Comparison of ENCODE assay signal across 1 fruit fly cellular context in the genomic region with DNA sequence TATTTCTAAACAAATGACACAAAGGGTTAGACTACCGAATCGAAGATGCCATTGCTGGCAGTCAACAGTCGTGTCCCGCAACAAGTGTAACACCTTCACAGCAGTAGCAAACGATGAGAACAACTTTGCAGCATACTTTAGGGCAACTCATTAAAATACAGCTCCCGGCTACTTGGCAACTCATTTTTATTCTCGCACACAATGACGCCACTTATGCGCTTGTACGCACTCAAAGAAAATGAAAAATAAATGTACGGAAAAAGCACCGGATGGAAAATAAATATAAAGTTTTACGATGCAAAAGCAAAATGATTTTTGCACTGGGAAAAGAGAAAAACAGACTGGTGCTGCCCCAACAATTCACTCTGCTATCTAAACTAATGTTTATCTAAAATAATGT.
TF ChIP-seq lines count a peak whose summit lies in the region.

No protein-coding gene starts in this region.

TF ChIP-seq in whole organism, embryonic, 481 proteins besides CTCF, POLR2A, EP300 and RAD21 (continued from another document and continues in another):
- TF ChIP-seq lola (GFP tag; optimal IDR thresholded peaks at IDR 0.05; lab: Kevin White, UChicago) (no peak), kah (GFP tag; optimal IDR thresholded peaks at IDR 0.05; lab: Kevin White, UChicago) (no peak), Bteb2 (GFP tag; optimal IDR thresholded peaks at IDR 0.05; lab: Kevin White, UChicago) (no peak), CG7839 (tag; optimal IDR thresholded peaks at IDR 0.05; lab: Kevin White, UChicago) (peak; percentile 10), CG12155 (GFP tag; optimal IDR thresholded peaks at IDR 0.05; lab: Kevin White, UChicago) (no peak), Aef1 (GFP tag; IDR thresholded peaks at IDR 0.05; lab: Robert Waterston, UW) (no peak), abd-A (tag; optimal IDR thresholded peaks at IDR 0.05; lab: Kevin White, UChicago) (peak; percentile 57), YL-1 (GFP tag; optimal IDR thresholded peaks at IDR 0.05; lab: Kevin White, UChicago) (no peak), Rx (GFP tag; IDR thresholded peaks at IDR 0.05; lab: Robert Waterston, UW) (no peak), so (GFP tag; IDR thresholded peaks at IDR 0.05; lab: Robert Waterston, UW) (no peak), ac (GFP tag; optimal IDR thresholded peaks at IDR 0.05; lab: Kevin White, UChicago) (no peak), CG17912 (GFP tag; optimal IDR thresholded peaks at IDR 0.05; lab: Kevin White, UChicago) (no peak), CG3407 (GFP tag; optimal IDR thresholded peaks at IDR 0.05; lab: Kevin White, UChicago) (no peak), odd (GFP tag; optimal IDR thresholded peaks at IDR 0.05; lab: Kevin White, UChicago) (no peak), fd64A (GFP tag; optimal IDR thresholded peaks at IDR 0.05; lab: Kevin White, UChicago) (no peak), CG6765 (GFP tag; optimal IDR thresholded peaks at IDR 0.05; lab: Kevin White, UChicago) (no peak), CG15073 (GFP tag; optimal IDR thresholded peaks at IDR 0.05; lab: Kevin White, UChicago) (peak; percentile 99), Elba2 (GFP tag; optimal IDR thresholded peaks at IDR 0.05; lab: Kevin White, UChicago) (no peak), CG10366 (GFP tag; IDR thresholded peaks at IDR 0.05; lab: Robert Waterston, UW) (no peak), tap (tag; optimal IDR thresholded peaks at IDR 0.05; lab: Kevin White, UChicago) (no peak), ash1 (GFP tag; optimal IDR thresholded peaks at IDR 0.05; lab: Kevin White, UChicago) (no peak), bab2 (GFP tag; optimal IDR thresholded peaks at IDR 0.05; lab: Kevin White, UChicago) (no peak), bowl (GFP tag; IDR thresholded peaks at IDR 0.05; lab: Robert Waterston, UW) (no peak), gt (GFP tag; IDR thresholded peaks at IDR 0.05; lab: Robert Waterston, UW) (no peak), CG10959 (GFP tag; IDR thresholded peaks at IDR 0.05; lab: Robert Waterston, UW) (no peak), CG11093 (GFP tag; IDR thresholded peaks at IDR 0.05; lab: Robert Waterston, UW) (no peak), CG31365 (tag; optimal IDR thresholded peaks at IDR 0.05; lab: Kevin White, UChicago) (no peak), Spps (tag; optimal IDR thresholded peaks at IDR 0.05; lab: Kevin White, UChicago) (no peak), Hey (tag; optimal IDR thresholded peaks at IDR 0.05; lab: Kevin White, UChicago) (no peak), onecut (GFP tag; IDR thresholded peaks at IDR 0.05; lab: Robert Waterston, UW) (no peak), CG13287 (GFP tag; IDR thresholded peaks at IDR 0.05; lab: Robert Waterston, UW; ENCODE audit: partially characterized antibody) (peak; percentile 16; the same call in 1 of the 2 replicates), CG4854 (GFP tag; optimal IDR thresholded peaks at IDR 0.05; lab: Kevin White, UChicago) (no peak), kni (GFP tag; optimal IDR thresholded peaks at IDR 0.05; lab: Kevin White, UChicago) (no peak), Stat92E (GFP tag; optimal IDR thresholded peaks at IDR 0.05; lab: Kevin White, UChicago) (no peak), CG8944 (GFP tag; optimal IDR thresholded peaks at IDR 0.05; lab: Kevin White, UChicago) (no peak), GATAe (GFP tag; conservative IDR thresholded peaks at IDR 0.05; lab: Robert Waterston, UW) (no peak), Atf-2 (GFP tag; optimal IDR thresholded peaks at IDR 0.05; lab: Kevin White, UChicago) (no peak), CG3163 (GFP tag; optimal IDR thresholded peaks at IDR 0.05; lab: Kevin White, UChicago) (no peak), Sin3A (optimal IDR thresholded peaks at IDR 0.05; lab: Kevin White, UChicago) (no peak), Ravus (GFP tag; IDR thresholded peaks at IDR 0.05; lab: Robert Waterston, UW) (no peak), CG34224 (GFP tag; IDR thresholded peaks at IDR 0.05; lab: Robert Waterston, UW; ENCODE audit: partially characterized antibody) (no peak), vfl (GFP tag; optimal IDR thresholded peaks at IDR 0.05; lab: Kevin White, UChicago) (no peak), pros (GFP tag; optimal IDR thresholded peaks at IDR 0.05; lab: Kevin White, UChicago) (no peak), CG6683 (GFP tag; optimal IDR thresholded peaks at IDR 0.05; lab: Kevin White, UChicago) (no peak), NC2β (GFP tag; optimal IDR thresholded peaks at IDR 0.05; lab: Kevin White, UChicago) (no peak), CG10462 (GFP tag; optimal IDR thresholded peaks at IDR 0.05; lab: Kevin White, UChicago) (no peak), CG8089 (GFP tag; optimal IDR thresholded peaks at IDR 0.05; lab: Kevin White, UChicago) (no peak), sc (optimal IDR thresholded peaks at IDR 0.05; lab: Kevin White, UChicago) (no peak), sc (GFP tag; optimal IDR thresholded peaks at IDR 0.05; lab: Kevin White, UChicago) (no peak), org-1 (GFP tag; optimal IDR thresholded peaks at IDR 0.05; lab: Kevin White, UChicago) (no peak), NK7.1 (GFP tag; optimal IDR thresholded peaks at IDR 0.05; lab: Kevin White, UChicago) (no peak), Dek (tag; optimal IDR thresholded peaks at IDR 0.05; lab: Kevin White, UChicago) (no peak), CG18011 (GFP tag; optimal IDR thresholded peaks at IDR 0.05; lab: Kevin White, UChicago) (no peak), CG15269 (tag; optimal IDR thresholded peaks at IDR 0.05; lab: Kevin White, UChicago) (no peak), CG16813 (GFP tag; IDR thresholded peaks at IDR 0.05; lab: Robert Waterston, UW; ENCODE audit: partially characterized antibody) (no peak), gcm2 (GFP tag; optimal IDR thresholded peaks at IDR 0.05; lab: Kevin White, UChicago) (no peak), Poxn (GFP tag; IDR thresholded peaks at IDR 0.05; lab: Robert Waterston, UW) (no peak), CG7786 (GFP tag; optimal IDR thresholded peaks at IDR 0.05; lab: Kevin White, UChicago) (no peak), CG4282 (GFP tag; optimal IDR thresholded peaks at IDR 0.05; lab: Kevin White, UChicago) (no peak), CG1529 (GFP tag; optimal IDR thresholded peaks at IDR 0.05; lab: Kevin White, UChicago) (no peak), CG17568 (GFP tag; optimal IDR thresholded peaks at IDR 0.05; lab: Kevin White, UChicago) (no peak), fd3F (GFP tag; optimal IDR thresholded peaks at IDR 0.05; lab: Kevin White, UChicago) (no peak), CG34422 (GFP tag; IDR thresholded peaks at IDR 0.05; lab: Robert Waterston, UW) (0 out of 3 replicates have a peak, but pooled peaks have one; percentile 10), H15 (GFP tag; IDR thresholded peaks at IDR 0.05; lab: Robert Waterston, UW) (no peak), insv (GFP tag; optimal IDR thresholded peaks at IDR 0.05; lab: Kevin White, UChicago) (no peak), CG13894 (tag; optimal IDR thresholded peaks at IDR 0.05; lab: Kevin White, UChicago) (no peak), h (optimal IDR thresholded peaks at IDR 0.05; lab: Kevin White, UChicago) (no peak), psq (GFP tag; optimal IDR thresholded peaks at IDR 0.05; lab: Kevin White, UChicago) (no peak), nau (GFP tag; optimal IDR thresholded peaks at IDR 0.05; lab: Kevin White, UChicago) (no peak), caup (GFP tag; optimal IDR thresholded peaks at IDR 0.05; lab: Kevin White, UChicago; ENCODE audit: severe bottlenecking) (no peak), luna (GFP tag; optimal IDR thresholded peaks at IDR 0.05; lab: Kevin White, UChicago) (no peak), Oli (tag; optimal IDR thresholded peaks at IDR 0.05; lab: Kevin White, UChicago) (no peak), Ssrp (tag; optimal IDR thresholded peaks at IDR 0.05; lab: Kevin White, UChicago) (no peak), ewg (GFP tag; optimal IDR thresholded peaks at IDR 0.05; lab: Kevin White, UChicago) (no peak), CG12236 (GFP tag; optimal IDR thresholded peaks at IDR 0.05; lab: Kevin White, UChicago) (no peak), Hmx (GFP tag; optimal IDR thresholded peaks at IDR 0.05; lab: Kevin White, UChicago) (no peak), fd102C (GFP tag; optimal IDR thresholded peaks at IDR 0.05; lab: Kevin White, UChicago) (no peak), pzg (GFP tag; optimal IDR thresholded peaks at IDR 0.05; lab: Kevin White, UChicago) (no peak), Med (GFP tag; lab: Kevin White, UChicago) (peak; percentile 45), CG16779 (GFP tag; IDR thresholded peaks at IDR 0.05; lab: Robert Waterston, UW) (no peak), CG6791 (GFP tag; IDR thresholded peaks at IDR 0.05; lab: Robert Waterston, UW; ENCODE audit: partially characterized antibody) (no peak), CG2875 (GFP tag; optimal IDR thresholded peaks at IDR 0.05; lab: Kevin White, UChicago) (no peak), HLH4C (GFP tag; IDR thresholded peaks at IDR 0.05; lab: Robert Waterston, UW; ENCODE audit: partially characterized antibody) (no peak), CG32772 (GFP tag; IDR thresholded peaks at IDR 0.05; lab: Robert Waterston, UW) (0 out of 2 replicates have a peak, but pooled peaks have one; percentile 17), en (GFP tag; optimal IDR thresholded peaks at IDR 0.05; lab: Kevin White, UChicago) (no peak), tup (GFP tag; optimal IDR thresholded peaks at IDR 0.05; lab: Kevin White, UChicago) (no peak), CG5180 (GFP tag; optimal IDR thresholded peaks at IDR 0.05; lab: Kevin White, UChicago) (no peak), CG9727 (GFP tag; optimal IDR thresholded peaks at IDR 0.05; lab: Kevin White, UChicago) (no peak), CG17385 (GFP tag; optimal IDR thresholded peaks at IDR 0.05; lab: Kevin White, UChicago) (no peak), zfh1 (GFP tag; IDR thresholded peaks at IDR 0.05; lab: Robert Waterston, UW) (peak; percentile 38; the same call in 1 of the 3 replicates), CG5953 (GFP tag; IDR thresholded peaks at IDR 0.05; lab: Robert Waterston, UW) (no peak), unc-4 (GFP tag; IDR thresholded peaks at IDR 0.05; lab: Robert Waterston, UW; ENCODE audit: partially characterized antibody) (no peak), fd96Cb (tag; optimal IDR thresholded peaks at IDR 0.05; lab: Kevin White, UChicago) (no peak), CG32767 (GFP tag; IDR thresholded peaks at IDR 0.05; lab: Robert Waterston, UW) (0 out of 2 replicates have a peak, but pooled peaks have one; percentile 20), CG9817 (tag; optimal IDR thresholded peaks at IDR 0.05; lab: Kevin White, UChicago) (no peak), gsb-n (tag; optimal IDR thresholded peaks at IDR 0.05; lab: Kevin White, UChicago) (no peak), knrl (GFP tag; IDR thresholded peaks at IDR 0.05; lab: Robert Waterston, UW; ENCODE audit: partially characterized antibody) (no peak; the same call in 2 of the 3 replicates), CG9609 (GFP tag; optimal IDR thresholded peaks at IDR 0.05; lab: Kevin White, UChicago) (no peak), CG9932 (GFP tag; IDR thresholded peaks at IDR 0.05; lab: Robert Waterston, UW) (peak; percentile 36; the same call in 1 of the 2 replicates), btn (GFP tag; optimal IDR thresholded peaks at IDR 0.05; lab: Kevin White, UChicago) (no peak), cato (GFP tag; optimal IDR thresholded peaks at IDR 0.05; lab: Kevin White, UChicago; ENCODE audit: borderline replicate concordance) (no peak), CG3065 (GFP tag; optimal IDR thresholded peaks at IDR 0.05; lab: Kevin White, UChicago) (no peak), TFAM (GFP tag; optimal IDR thresholded peaks at IDR 0.05; lab: Kevin White, UChicago) (no peak), CG4617 (GFP tag; optimal IDR thresholded peaks at IDR 0.05; lab: Kevin White, UChicago; ENCODE audit: borderline replicate concordance) (no peak), al (GFP tag; IDR thresholded peaks at IDR 0.05; lab: Robert Waterston, UW) (no peak), Hsf (GFP tag; optimal IDR thresholded peaks at IDR 0.05; lab: Kevin White, UChicago) (no peak), tll (GFP tag; optimal IDR thresholded peaks at IDR 0.05; lab: Kevin White, UChicago) (no peak), Blimp-1 (GFP tag; optimal IDR thresholded peaks at IDR 0.05; lab: Kevin White, UChicago) (peak; percentile 10), HmgD (GFP tag; optimal IDR thresholded peaks at IDR 0.05; lab: Kevin White, UChicago) (no peak), BtbVII (GFP tag; optimal IDR thresholded peaks at IDR 0.05; lab: Kevin White, UChicago) (no peak), Six4 (GFP tag; optimal IDR thresholded peaks at IDR 0.05; lab: Kevin White, UChicago) (no peak), Adf1 (GFP tag; IDR thresholded peaks at IDR 0.05; lab: Robert Waterston, UW) (no peak; the same call in 1 of the 2 replicates), gce (GFP tag; IDR thresholded peaks at IDR 0.05; lab: Robert Waterston, UW) (no peak), Antp (GFP tag; optimal IDR thresholded peaks at IDR 0.05; lab: Kevin White, UChicago) (no peak), CG9215 (GFP tag; IDR thresholded peaks at IDR 0.05; lab: Robert Waterston, UW) (no peak), nmo (GFP tag; optimal IDR thresholded peaks at IDR 0.05; lab: Kevin White, UChicago) (no peak), CG33213 (GFP tag; optimal IDR thresholded peaks at IDR 0.05; lab: Kevin White, UChicago) (no peak), PHDP (tag; optimal IDR thresholded peaks at IDR 0.05; lab: Kevin White, UChicago) (no peak), gfzf (GFP tag; optimal IDR thresholded peaks at IDR 0.05; lab: Kevin White, UChicago) (no peak), crol (GFP tag; IDR thresholded peaks at IDR 0.05; lab: Robert Waterston, UW) (no peak), C15 (GFP tag; IDR thresholded peaks at IDR 0.05; lab: Robert Waterston, UW) (no peak), Atf6 (GFP tag; IDR thresholded peaks at IDR 0.05; lab: Robert Waterston, UW) (no peak), B-H2 (GFP tag; optimal IDR thresholded peaks at IDR 0.05; lab: Kevin White, UChicago) (no peak), Jarid2 (GFP tag; optimal IDR thresholded peaks at IDR 0.05; lab: Kevin White, UChicago) (no peak), Doc2 (GFP tag; IDR thresholded peaks at IDR 0.05; lab: Robert Waterston, UW) (no peak), hb (GFP tag; IDR thresholded peaks at IDR 0.05; lab: Robert Waterston, UW; ENCODE audit: partially characterized antibody) (no peak), lbe (GFP tag; optimal IDR thresholded peaks at IDR 0.05; lab: Kevin White, UChicago) (no peak), Sox100B (GFP tag; optimal IDR thresholded peaks at IDR 0.05; lab: Kevin White, UChicago) (no peak), CG6175 (GFP tag; IDR thresholded peaks at IDR 0.05; lab: Robert Waterston, UW) (no peak; the same call in 2 of the 3 replicates), crp (GFP tag; optimal IDR thresholded peaks at IDR 0.05; lab: Kevin White, UChicago) (no peak), CG12104 (GFP tag; optimal IDR thresholded peaks at IDR 0.05; lab: Kevin White, UChicago) (no peak), CG33557 (GFP tag; optimal IDR thresholded peaks at IDR 0.05; lab: Kevin White, UChicago) (no peak), sob (GFP tag; IDR thresholded peaks at IDR 0.05; lab: Robert Waterston, UW) (peak; percentile 54)
